Fruit fly (Drosophila melanogaster): Measurements from ENCODE around the gene CG32071.
A peak's percentile ranks its signal among the peaks of the same experiment; 100 is the strongest.

CG32071 gene

dm6 chr3L:11064689-11065088 is 39.0 kb downstream of the CG32071 start, which contains the start of the genes CG32075, CG45101 and SuUR (continued):
- peak; percentile 82 for TF ChIP-seq Oli (tag; optimal IDR thresholded peaks at IDR 0.05)
- TF ChIP-seq CG12071 (GFP tag; optimal IDR thresholded peaks at IDR 0.05): peak; percentile 15
- peak; percentile 84 for TF ChIP-seq dm (GFP tag; optimal IDR thresholded peaks at IDR 0.05)
- peak; percentile 80 for TF ChIP-seq CG7372 (GFP tag; IDR thresholded peaks at IDR 0.05)
- TF ChIP-seq corto (GFP tag; optimal IDR thresholded peaks at IDR 0.05): peak; percentile 59
- TF ChIP-seq CG8765 (GFP tag; IDR thresholded peaks at IDR 0.05): peak; percentile 75
- TF ChIP-seq vnd (GFP tag; IDR thresholded peaks at IDR 0.05; ENCODE audit: partially characterized antibody): no peak
- peak; percentile 87 for TF ChIP-seq CG2678 (tag; optimal IDR thresholded peaks at IDR 0.05)
- peak; percentile 62 for TF ChIP-seq cas (GFP tag; IDR thresholded peaks at IDR 0.05)
- peak; percentile 79 for TF ChIP-seq CG8290 (GFP tag; optimal IDR thresholded peaks at IDR 0.05)
- peak; percentile 6 to 43 for TF ChIP-seq CG8290 (tag; optimal IDR thresholded peaks at IDR 0.05)
- no peak for TF ChIP-seq toy (GFP tag; IDR thresholded peaks at IDR 0.05)
- TF ChIP-seq Ada2b (GFP tag; IDR thresholded peaks at IDR 0.05): peak; percentile 88
- TF ChIP-seq ewg (GFP tag; optimal IDR thresholded peaks at IDR 0.05): peak; percentile 76
- TF ChIP-seq grau (tag; optimal IDR thresholded peaks at IDR 0.05): peak; percentile 88
- TF ChIP-seq tna (GFP tag; IDR thresholded peaks at IDR 0.05; ENCODE audit: partially characterized antibody): no peak
- peak; percentile 68 for TF ChIP-seq her (GFP tag; optimal IDR thresholded peaks at IDR 0.05)
- peak in 1 of 2 experiments; percentile 32 for TF ChIP-seq eve (GFP tag; optimal IDR thresholded peaks at IDR 0.05)
- peak; percentile 82 for TF ChIP-seq CG8388 (GFP tag; optimal IDR thresholded peaks at IDR 0.05)
- peak; percentile 83 for TF ChIP-seq CG2889 (GFP tag; IDR thresholded peaks at IDR 0.05)
- peak; percentile 24; the same call in 1 of the 3 replicates for TF ChIP-seq knrl (GFP tag; IDR thresholded peaks at IDR 0.05; ENCODE audit: partially characterized antibody)
- TF ChIP-seq CG12155 (GFP tag; optimal IDR thresholded peaks at IDR 0.05): peak; percentile 89
- no peak for TF ChIP-seq yki (optimal IDR thresholded peaks at IDR 0.05)
- TF ChIP-seq Bteb2 (GFP tag; optimal IDR thresholded peaks at IDR 0.05): peak; percentile 87
- no peak for TF ChIP-seq CG16813 (GFP tag; IDR thresholded peaks at IDR 0.05; ENCODE audit: partially characterized antibody)
- TF ChIP-seq HLH4C (GFP tag; IDR thresholded peaks at IDR 0.05; ENCODE audit: partially characterized antibody): no peak
- TF ChIP-seq ash1 (GFP tag; optimal IDR thresholded peaks at IDR 0.05): no peak
- no peak for TF ChIP-seq gce (GFP tag; IDR thresholded peaks at IDR 0.05)
- TF ChIP-seq slou (GFP tag; optimal IDR thresholded peaks at IDR 0.05): peak; percentile 66
- peak; percentile 84 for TF ChIP-seq Antp (GFP tag; optimal IDR thresholded peaks at IDR 0.05)
- TF ChIP-seq gfzf (GFP tag; optimal IDR thresholded peaks at IDR 0.05): peak; percentile 5
- TF ChIP-seq CG10267 (tag; optimal IDR thresholded peaks at IDR 0.05): peak; percentile 96
- no peak for TF ChIP-seq CG10565 (GFP tag; optimal IDR thresholded peaks at IDR 0.05)
- no peak for TF ChIP-seq crol (GFP tag; IDR thresholded peaks at IDR 0.05)
- TF ChIP-seq CG3726 (GFP tag; IDR thresholded peaks at IDR 0.05): peak; percentile 80; the same call in 2 of the 3 replicates
- peak; percentile 92 for TF ChIP-seq zfh1 (GFP tag; IDR thresholded peaks at IDR 0.05)
- peak; percentile 47; the same call in 1 of the 2 replicates for TF ChIP-seq CG4360 (GFP tag; IDR thresholded peaks at IDR 0.05)
- TF ChIP-seq CG9797 (GFP tag; optimal IDR thresholded peaks at IDR 0.05): peak; percentile 23
- TF ChIP-seq ci (GFP tag; IDR thresholded peaks at IDR 0.05): peak; percentile 87; the same call in 2 of the 3 replicates
- TF ChIP-seq lbe (GFP tag; optimal IDR thresholded peaks at IDR 0.05): peak; percentile 73
- TF ChIP-seq CG6854 (GFP tag; optimal IDR thresholded peaks at IDR 0.05): peak; percentile 45
- peak; percentile 87 for TF ChIP-seq CG14014 (GFP tag; IDR thresholded peaks at IDR 0.05)
- peak; percentile 73 for TF ChIP-seq da (GFP tag; optimal IDR thresholded peaks at IDR 0.05)
- TF ChIP-seq Adf1 (GFP tag; IDR thresholded peaks at IDR 0.05): peak; percentile 66
- peak; percentile 89 for TF ChIP-seq Camta (GFP tag; optimal IDR thresholded peaks at IDR 0.05)
- no peak; the same call in 1 of the 2 replicates for TF ChIP-seq aop (GFP tag; IDR thresholded peaks at IDR 0.05)
- peak; percentile 91 to 92 for TF ChIP-seq dpn (GFP tag; optimal IDR thresholded peaks at IDR 0.05)
- TF ChIP-seq CG31365 (tag; optimal IDR thresholded peaks at IDR 0.05): no peak
- TF ChIP-seq CG13624 (GFP tag; optimal IDR thresholded peaks at IDR 0.05): peak; percentile 93
- peak; percentile 85 for TF ChIP-seq slp2 (GFP tag; optimal IDR thresholded peaks at IDR 0.05)
- peak; percentile 94 for TF ChIP-seq CG12942 (GFP tag; optimal IDR thresholded peaks at IDR 0.05)
- TF ChIP-seq Drgx (GFP tag; IDR thresholded peaks at IDR 0.05): peak; percentile 82

Measured in whole organism, embryonic.